Fruit fly (Drosophila melanogaster) whole organism, embryonic: ENCODE measurements around the gene Pgant35A.

Experiments used
- ATbp ChIP-seq: fragments of 200-800 bp; sonication (Bioruptor generic); optimal IDR thresholded peaks from 2 replicates; lab custom pipeline; 2017; ENCODE audit warnings: missing biosample characterization, mild to moderate bottlenecking, missing genetic modification characterization, missing genetic modification reagents
- Blimp-1 ChIP-seq: fragments of 200-800 bp; sonication (Bioruptor generic); optimal IDR thresholded peaks from 3 replicates; lab custom pipeline; 2018; ENCODE audit warnings: missing biosample characterization, missing genetic modification characterization, mild to moderate bottlenecking, moderate library complexity, missing genetic modification reagents
- CG10267 ChIP-seq: fragments of 200-800 bp; sonication (Bioruptor generic); optimal IDR thresholded peaks from 2 replicates; lab custom pipeline; 2018; ENCODE audit warnings: missing biosample characterization, mild to moderate bottlenecking, missing genetic modification characterization, moderate library complexity
- CG15696 ChIP-seq: fragments of 200-800 bp; sonication (Bioruptor generic); optimal IDR thresholded peaks from 2 replicates; lab custom pipeline; 2019; ENCODE audit warnings: missing biosample characterization, mild to moderate bottlenecking, missing genetic modification characterization, moderate library complexity
- CG16815 ChIP-seq: fragments of 200-800 bp; sonication (Bioruptor generic); optimal IDR thresholded peaks from 3 replicates; lab custom pipeline; 2017; ENCODE audit warnings: missing biosample characterization, mild to moderate bottlenecking, missing genetic modification characterization
- CG17359 ChIP-seq: fragments of 200-800 bp; sonication (Bioruptor generic); optimal IDR thresholded peaks from 3 replicates; lab custom pipeline; 2018; ENCODE audit warnings: missing biosample characterization, mild to moderate bottlenecking, missing genetic modification characterization, moderate library complexity
- CG17361 ChIP-seq: fragments of 200-800 bp; sonication (Bioruptor generic); IDR thresholded peaks from 3 replicates; pipeline ENCODE4 v1.3.6; 2022; ENCODE audit warnings: missing biosample characterization, missing genetic modification characterization
- CG30431 ChIP-seq: fragments of 200-800 bp; sonication (Bioruptor generic); optimal IDR thresholded peaks from 2 replicates; lab custom pipeline; 2017; ENCODE audit warnings: missing biosample characterization, missing genetic modification characterization
- CG31441 ChIP-seq: fragments of 200-800 bp; sonication (Bioruptor generic); IDR thresholded peaks from 2 replicates; pipeline ENCODE4 v1.3.6; 2022; ENCODE audit warnings: missing biosample characterization, missing genetic modification characterization
- CG32772 ChIP-seq: fragments of 200-800 bp; sonication (Bioruptor generic); IDR thresholded peaks from 2 replicates; pipeline ENCODE4 v1.3.6; 2022; ENCODE audit warnings: missing biosample characterization, missing genetic modification characterization
- CG3407 ChIP-seq: fragments of 200-800 bp; sonication (Bioruptor generic); optimal IDR thresholded peaks from 2 replicates; lab custom pipeline; 2018; ENCODE audit warnings: missing biosample characterization, mild to moderate bottlenecking, missing genetic modification characterization
- CG34376 ChIP-seq: fragments of 200-800 bp; sonication (Bioruptor generic); optimal IDR thresholded peaks from 2 replicates; lab custom pipeline; 2018; ENCODE audit warnings: missing biosample characterization, mild to moderate bottlenecking, missing genetic modification characterization
- CG5180 ChIP-seq: fragments of 200-800 bp; sonication (Bioruptor generic); optimal IDR thresholded peaks from 3 replicates; lab custom pipeline; 2017; ENCODE audit warnings: missing biosample characterization, missing genetic modification characterization, mild to moderate bottlenecking, moderate library complexity, missing genetic modification reagents
- CG6272 ChIP-seq: fragments of 200-800 bp; sonication (Bioruptor generic); IDR thresholded peaks from 2 replicates; pipeline ENCODE4 v1.3.6; 2022; ENCODE audit warnings: missing biosample characterization, missing genetic modification characterization
- CG6654 ChIP-seq: fragments of 200-800 bp; sonication (Bioruptor generic); optimal IDR thresholded peaks from 2 replicates; lab custom pipeline; 2017; ENCODE audit warnings: missing biosample characterization, mild to moderate bottlenecking, missing genetic modification characterization
- CG8765 ChIP-seq: fragments of 200-800 bp; sonication (Bioruptor generic); IDR thresholded peaks from 2 replicates; pipeline ENCODE4 v1.3.6; 2022; ENCODE audit warnings: missing biosample characterization, missing genetic modification characterization
- Chrac-16 ChIP-seq: fragments of 200-800 bp; sonication (Bioruptor generic); optimal IDR thresholded peaks from 3 replicates; lab custom pipeline; 2016; ENCODE audit warnings: missing biosample characterization, missing genetic modification characterization
- Dbx ChIP-seq: fragments of 200-800 bp; sonication (Bioruptor generic); IDR thresholded peaks from 3 replicates; pipeline ENCODE4 v1.3.6; 2022; ENCODE audit warnings: missing biosample characterization, missing genetic modification characterization
- H2.0 ChIP-seq: fragments of 200-800 bp; sonication (Bioruptor generic); IDR thresholded peaks from 2 replicates; pipeline ENCODE4 v1.3.6; 2022; ENCODE audit warnings: missing biosample characterization, missing genetic modification characterization
- Hr51 ChIP-seq, 2 experiments: fragments of 200-800 bp; sonication (Bioruptor generic); optimal IDR thresholded peaks; 2 replicates in 1 of 2; 3 replicates in 1 of 2; lab custom pipeline; 2016 to 2018; ENCODE audit warnings: missing biosample characterization in 2 of 2, missing genetic modification characterization in 2 of 2, mild to moderate bottlenecking in 1 of 2, moderate library complexity in 1 of 2
- Jarid2 ChIP-seq: fragments of 200-800 bp; sonication (Bioruptor generic); optimal IDR thresholded peaks from 3 replicates; lab custom pipeline; 2017; ENCODE audit warnings: mild to moderate bottlenecking, missing biosample characterization, missing genetic modification reagents, missing genetic modification characterization
- Optix ChIP-seq: fragments of 200-800 bp; sonication (Bioruptor generic); IDR thresholded peaks from 3 replicates; pipeline ENCODE4 v1.3.6; 2022; ENCODE audit warnings: missing biosample characterization, missing genetic modification characterization
- Spps ChIP-seq: fragments of 200-800 bp; sonication (Bioruptor generic); optimal IDR thresholded peaks from 2 replicates; lab custom pipeline; 2018; ENCODE audit warnings: missing biosample characterization, mild to moderate bottlenecking, missing genetic modification characterization
- Sry-δ ChIP-seq: fragments of 200-800 bp; sonication (Bioruptor generic); optimal IDR thresholded peaks from 2 replicates; lab custom pipeline; 2016; ENCODE audit warnings: missing biosample characterization, missing genetic modification characterization
- Taf1 ChIP-seq: fragments of 200-800 bp; sonication (Bioruptor generic); IDR thresholded peaks from 2 replicates; pipeline ENCODE4 v1.3.6; 2022; ENCODE audit warnings: missing biosample characterization, missing genetic modification characterization
- amos ChIP-seq: fragments of 200-800 bp; sonication (Bioruptor generic); IDR thresholded peaks from 2 replicates; pipeline ENCODE4 v1.3.6; 2022; ENCODE audit warnings: missing biosample characterization, missing genetic modification characterization; ENCODE audit not compliant: partially characterized antibody
- ase ChIP-seq: fragments of 200-800 bp; sonication (Bioruptor generic); IDR thresholded peaks from 3 replicates; pipeline ENCODE4 v1.3.6; 2022; ENCODE audit warnings: missing biosample characterization, missing genetic modification characterization
- ash1 ChIP-seq: fragments of 200-800 bp; sonication (Bioruptor generic); optimal IDR thresholded peaks from 2 replicates; lab custom pipeline; 2018; ENCODE audit warnings: missing biosample characterization, mild to moderate bottlenecking, missing genetic modification characterization
- bab2 ChIP-seq: fragments of 200-800 bp; sonication (Bioruptor generic); optimal IDR thresholded peaks from 2 replicates; lab custom pipeline; 2016; ENCODE audit warnings: missing biosample characterization, missing genetic modification characterization
- bsh ChIP-seq, 2 experiments: fragments of 200-800 bp; sonication (Bioruptor generic); optimal IDR thresholded peaks; 2 replicates each; lab custom pipeline; 2017 to 2018; ENCODE audit warnings: mild to moderate bottlenecking in 2 of 2, missing biosample characterization in 2 of 2, missing genetic modification characterization in 2 of 2, moderate library complexity in 1 of 2
- caup ChIP-seq: fragments of 200-800 bp; sonication (Bioruptor generic); optimal IDR thresholded peaks from 3 replicates; lab custom pipeline; 2017; ENCODE audit warnings: missing biosample characterization, mild to moderate bottlenecking, missing genetic modification characterization, moderate library complexity; ENCODE audit not compliant: severe bottlenecking
- corto ChIP-seq: fragments of 200-800 bp; sonication (Bioruptor generic); optimal IDR thresholded peaks from 2 replicates; lab custom pipeline; 2016; ENCODE audit warnings: missing biosample characterization, mild to moderate bottlenecking, missing genetic modification characterization, moderate library complexity
- eve ChIP-seq, 2 experiments: fragments of >200 bp; optimal IDR thresholded peaks; 2 replicates each; lab custom pipeline; 2017; ENCODE audit warnings: missing biosample characterization in 2 of 2, missing genetic modification characterization in 2 of 2
- ftz-f1 ChIP-seq: fragments of 200-800 bp; sonication (Bioruptor generic); optimal IDR thresholded peaks from 2 replicates; lab custom pipeline; 2016; ENCODE audit warnings: missing biosample characterization, missing genetic modification characterization
- fu2 ChIP-seq: fragments of 200-800 bp; sonication (Bioruptor generic); optimal IDR thresholded peaks from 2 replicates; lab custom pipeline; 2016; ENCODE audit warnings: missing biosample characterization, missing genetic modification characterization
- gem ChIP-seq: fragments of 200-800 bp; sonication (Bioruptor generic); optimal IDR thresholded peaks from 2 replicates; lab custom pipeline; 2019; ENCODE audit warnings: missing biosample characterization, mild to moderate bottlenecking, missing genetic modification characterization, moderate library complexity
- hkb ChIP-seq, 2 experiments: fragments of 200-800 bp in 1 of 2; fragments of >200 bp in 1 of 2; sonication (Bioruptor generic) in 1 of 2; IDR thresholded peaks in 1 of 2; optimal IDR thresholded peaks in 1 of 2; 2 replicates each; pipeline versions ENCODE4 v1.3.6 to Lab custom; 2017 to 2022; ENCODE audit warnings: missing biosample characterization in 1 of 2, missing genetic modification characterization in 1 of 2
- klu ChIP-seq: fragments of 200-800 bp; sonication (Bioruptor generic); IDR thresholded peaks from 2 replicates; pipeline ENCODE4 v1.3.6; 2022; ENCODE audit warnings: missing biosample characterization, missing genetic modification characterization
- maf-S ChIP-seq: fragments of 200-800 bp; sonication (Bioruptor generic); optimal IDR thresholded peaks from 2 replicates; lab custom pipeline; 2016; ENCODE audit warnings: missing biosample characterization, missing genetic modification characterization
- pfk ChIP-seq: fragments of 200-800 bp; sonication (Bioruptor generic); optimal IDR thresholded peaks from 2 replicates; lab custom pipeline; 2018; ENCODE audit warnings: missing biosample characterization, mild to moderate bottlenecking, missing genetic modification characterization, moderate library complexity
- salm ChIP-seq: fragments of 200-800 bp; sonication (Bioruptor generic); optimal IDR thresholded peaks from 2 replicates; lab custom pipeline; 2018; ENCODE audit warnings: missing biosample characterization, mild to moderate bottlenecking, missing genetic modification characterization
- stwl ChIP-seq: fragments of 200-800 bp; sonication (Bioruptor generic); optimal IDR thresholded peaks from 3 replicates; lab custom pipeline; 2018; ENCODE audit warnings: missing biosample characterization, mild to moderate bottlenecking, missing genetic modification characterization, moderate library complexity
- twi ChIP-seq: fragments of 200-800 bp; optimal IDR thresholded peaks from 2 replicates; lab custom pipeline; 2019; ENCODE audit warnings: missing biosample characterization, mild to moderate bottlenecking, missing genetic modification characterization, moderate library complexity
- zfh2 ChIP-seq: fragments of 200-800 bp; sonication (Bioruptor generic); optimal IDR thresholded peaks from 2 replicates; lab custom pipeline; 2016; ENCODE audit warnings: missing biosample characterization, missing genetic modification characterization

Gene Pgant35A

dm6 chr2L:14369933-14370776 is 11.1 kb downstream of the Pgant35A start (continued):
- TF ChIP-seq Jarid2 (peak; percentile 25), Chrac-16 (peak; percentile 6), Hr51 (GFP tag; optimal IDR thresholded peaks at IDR 0.05; lab: Kevin White, UChicago) (peak in 1 of 2 experiments; percentile 54), bsh (GFP tag; optimal IDR thresholded peaks at IDR 0.05; lab: Kevin White, UChicago) (peak; percentile 41 to 72), CG8765 (GFP tag; lab: Robert Waterston, UW) (peak; percentile 29; the same call in 1 of the 2 replicates), Optix (GFP tag; lab: Robert Waterston, UW) (peak; percentile 56; the same call in 1 of the 3 replicates), twi (tag; lab: Kevin White, UChicago) (peak; percentile 4), ase (GFP tag; lab: Robert Waterston, UW) (no peak), Blimp-1 (peak; percentile 38), CG15696 (no peak), CG3407 (GFP tag; lab: Kevin White, UChicago) (no peak), CG30431 (GFP tag; lab: Kevin White, UChicago) (peak; percentile 3), gem (tag; lab: Kevin White, UChicago) (peak; percentile 56), bab2 (GFP tag; lab: Kevin White, UChicago) (peak; percentile 31), hkb (optimal IDR thresholded peaks at IDR 0.05; lab: Kevin White, UChicago) (no peak), hkb (GFP tag; IDR thresholded peaks at IDR 0.05; lab: Robert Waterston, UW) (0 out of 2 replicates have a peak, but pooled peaks have one; percentile 27), CG17359 (tag; lab: Kevin White, UChicago) (peak; percentile 41), salm (tag; lab: Kevin White, UChicago) (no peak), corto (GFP tag; lab: Kevin White, UChicago) (peak; percentile 91), CG10267 (tag; lab: Kevin White, UChicago) (peak; percentile 6), ATbp (GFP tag; lab: Kevin White, UChicago) (peak; percentile 25)

- TF ChIP-seq bsh (GFP tag; optimal IDR thresholded peaks at IDR 0.05; lab: Kevin White, UChicago) (peak in 1 of 2 experiments; percentile 4), ATbp (GFP tag; lab: Kevin White, UChicago) (no peak), CG6272 (GFP tag; lab: Robert Waterston, UW) (no peak)
Observed at dm6 chr2L:14370777-14371096, 11.7 kb downstream of the Pgant35A start.

dm6 chr2L:14372254-14372717 is 13.2 kb downstream of the Pgant35A start:
- TF ChIP-seq Dbx (GFP tag; lab: Robert Waterston, UW) (peak; percentile 79), eve (GFP tag; optimal IDR thresholded peaks at IDR 0.05; lab: Kevin White, UChicago) (peak in 1 of 2 experiments; percentile 68), amos (GFP tag; lab: Robert Waterston, UW) (no peak), Spps (tag; lab: Kevin White, UChicago) (no peak), CG17361 (GFP tag; lab: Robert Waterston, UW) (peak; percentile 41; the same call in 1 of the 3 replicates), Sry-δ (no peak), ftz-f1 (GFP tag; lab: Kevin White, UChicago) (no peak), klu (no peak; the same call in none of the 2 replicates), CG6654 (GFP tag; lab: Kevin White, UChicago) (no peak), CG16815 (GFP tag; lab: Kevin White, UChicago) (no peak), maf-S (GFP tag; lab: Kevin White, UChicago) (peak; percentile 38), caup (GFP tag; lab: Kevin White, UChicago) (peak; percentile 25), Taf1 (peak; percentile 31; the same call in 1 of the 2 replicates), CG5180 (GFP tag; lab: Kevin White, UChicago) (no peak), twi (tag; lab: Kevin White, UChicago) (no peak), fu2 (GFP tag; lab: Kevin White, UChicago) (peak; percentile 56), pfk (no peak), ash1 (GFP tag; lab: Kevin White, UChicago) (no peak), stwl (tag; lab: Kevin White, UChicago) (no peak), CG32772 (GFP tag; lab: Robert Waterston, UW) (peak; percentile 42; the same call in 1 of the 2 replicates), CG31441 (GFP tag; lab: Robert Waterston, UW) (peak; percentile 49), H2.0 (GFP tag; lab: Robert Waterston, UW) (peak; percentile 75), zfh2 (peak; percentile 56), CG3407 (GFP tag; lab: Kevin White, UChicago) (peak; percentile 26), bab2 (GFP tag; lab: Kevin White, UChicago) (peak; percentile 74), CG34376 (GFP tag; lab: Kevin White, UChicago) (no peak)
